Fruit fly (Drosophila melanogaster): Measurements from ENCODE around the gene Golgin104.

The Golgin104 gene

dm6 chr3L:16377768-16378764, 26.3 kb upstream of the Golgin104 start, which contains the start of gene roq:
TSS of gene roq (minus strand) at chr3L:16378566.
- no peak for TF ChIP-seq noc (tag; optimal IDR thresholded peaks at IDR 0.05)

DNA sequence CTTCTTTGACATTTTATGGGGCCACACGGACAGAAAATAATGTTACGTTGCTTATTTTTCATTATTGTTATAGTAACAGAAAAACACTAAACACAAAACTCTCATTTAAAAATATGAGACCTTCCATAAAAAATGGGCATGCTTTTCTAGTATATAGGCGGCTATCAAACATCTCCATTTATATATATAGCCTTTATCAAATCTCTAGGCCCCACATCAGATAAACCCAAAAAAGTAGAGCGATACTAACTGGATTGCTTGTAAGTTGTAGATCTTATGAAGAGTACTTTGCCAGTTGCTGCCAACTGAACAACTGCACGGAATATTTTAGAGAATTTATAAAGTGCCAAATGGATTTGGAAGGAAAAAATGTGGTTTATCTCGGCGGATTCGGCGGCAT, 17.8 kb upstream of the Golgin104 start, which contains the start of gene CG18814:
Gene CG18814, plus strand, starts transcription at position 301 of the 400 bp plus-strand sequence.
- no peak for TF ChIP-seq noc (tag; optimal IDR thresholded peaks at IDR 0.05)

- no peak for TF ChIP-seq noc (tag; optimal IDR thresholded peaks at IDR 0.05)
These were observed 16.4 kb upstream of the Golgin104 start, which contains the start of gene CG4842 for dm6 chr3L:16368199-16368598. TSS of gene CG4842 (plus strand) at chr3L:16368389.

DNA sequence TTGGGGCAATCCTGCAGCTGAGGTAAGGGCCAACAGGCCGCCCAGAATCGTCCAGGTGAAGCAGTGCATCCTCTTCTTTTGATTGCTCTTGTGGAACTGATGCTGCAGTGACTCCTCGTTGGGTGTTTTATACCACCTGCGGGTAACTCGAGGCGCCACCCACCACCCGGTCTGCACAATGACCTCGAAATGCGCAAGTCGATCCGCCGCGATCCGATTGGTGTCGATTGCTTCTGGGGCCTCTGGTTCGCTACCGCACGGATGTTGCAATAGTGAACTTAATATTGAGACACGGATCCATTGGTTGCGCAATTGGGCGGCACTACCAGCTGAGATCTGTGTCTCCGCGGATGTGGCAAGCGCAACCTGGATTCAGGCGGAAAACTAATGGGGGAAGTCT, 15.5 kb upstream of the Golgin104 start, which contains the start of gene Cpr72Ec:
Gene Cpr72Ec, minus strand, starts transcription at position 101 of the 400 bp plus-strand sequence.
- TF ChIP-seq noc (tag; optimal IDR thresholded peaks at IDR 0.05): no peak

dm6 chr3L:16364599-16364998, 12.8 kb upstream of the Golgin104 start, which contains the start of gene Cpr72Eb:
TSS of gene Cpr72Eb (plus strand) at chr3L:16364899.
- TF ChIP-seq noc (tag; optimal IDR thresholded peaks at IDR 0.05): no peak

- TF ChIP-seq noc (tag; optimal IDR thresholded peaks at IDR 0.05): no peak
These were observed 12.4 kb upstream of the Golgin104 start for dm6 chr3L:16364182-16364581.

dm6 chr3L:16362119-16362653, 10.4 kb upstream of the Golgin104 start, which contains the start of gene Cpr72Ea:
TSS of gene Cpr72Ea (plus strand) at chr3L:16362603.
- no peak for TF ChIP-seq noc (tag; optimal IDR thresholded peaks at IDR 0.05)

DNA sequence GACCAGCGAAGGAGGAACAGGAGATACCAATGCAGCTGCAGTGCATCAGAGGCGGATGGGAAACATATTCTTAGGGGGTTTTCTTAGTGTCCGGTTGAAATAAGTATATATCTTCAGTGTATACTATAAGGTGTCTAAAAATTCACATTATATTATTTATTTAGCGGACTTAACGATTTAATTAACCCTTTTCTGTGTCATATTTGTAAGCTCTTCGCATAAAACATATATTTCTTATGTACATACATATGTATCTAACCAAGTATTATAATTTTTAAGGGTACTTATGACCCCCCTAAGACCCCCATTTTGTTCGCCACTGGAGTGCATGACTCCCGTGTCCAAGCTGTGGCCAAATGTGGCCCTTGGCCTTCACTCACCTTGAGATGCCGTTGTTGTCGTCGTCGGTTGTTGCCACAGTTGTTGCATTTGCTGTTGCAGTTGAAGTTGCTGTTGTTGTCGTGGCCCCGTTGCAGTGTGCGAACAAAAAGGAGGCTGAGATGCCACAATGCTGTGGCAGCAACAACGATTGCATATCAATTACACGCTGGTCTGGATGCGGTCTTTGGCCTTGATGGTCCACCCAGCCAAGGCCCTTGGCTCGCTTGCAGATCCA, 9.6 kb upstream of the Golgin104 start:
- no peak for TF ChIP-seq noc (tag; optimal IDR thresholded peaks at IDR 0.05)

dm6 chr3L:16359795-16360194, 8.0 kb upstream of the Golgin104 start:
- TF ChIP-seq noc (tag; optimal IDR thresholded peaks at IDR 0.05): no peak

DNA sequence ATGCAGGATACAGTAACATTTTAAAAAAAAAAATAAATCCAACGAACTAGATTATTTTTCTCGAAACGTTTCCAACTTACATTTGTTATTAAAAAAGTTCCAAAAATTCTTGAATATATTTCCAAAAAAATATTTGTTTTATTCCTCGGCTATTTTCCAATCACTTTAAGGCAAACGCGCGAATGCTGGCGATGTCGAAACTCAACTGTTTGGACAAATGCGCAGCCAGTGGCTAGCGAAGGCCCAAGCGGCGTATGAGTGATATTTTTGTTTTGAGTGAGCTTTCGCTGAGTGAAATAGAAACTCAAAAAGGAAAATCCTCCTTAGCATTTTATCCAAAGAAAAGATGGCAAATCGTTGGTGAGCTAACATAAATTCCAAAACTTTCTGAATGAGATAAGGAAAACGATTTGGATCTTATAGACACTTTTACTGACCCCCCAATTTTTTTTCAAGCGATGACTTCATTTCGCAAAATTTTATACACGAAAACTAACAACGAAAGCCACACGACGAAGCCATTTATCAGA, 7.5 kb upstream of the Golgin104 start, which contains the start of gene ringer:
Gene ringer, minus strand, starts transcription at position 210 of the 530 bp plus-strand sequence.
- no peak for TF ChIP-seq noc (tag; optimal IDR thresholded peaks at IDR 0.05)

dm6 chr3L:16357860-16358259, 6.1 kb upstream of the Golgin104 start:
- TF ChIP-seq noc (tag; optimal IDR thresholded peaks at IDR 0.05): no peak

- no peak for TF ChIP-seq noc (tag; optimal IDR thresholded peaks at IDR 0.05)
These were observed 5.5 kb upstream of the Golgin104 start for dm6 chr3L:16357187-16357728.

dm6 chr3L:16356171-16356765, 4.5 kb upstream of the Golgin104 start:
- TF ChIP-seq noc (tag; optimal IDR thresholded peaks at IDR 0.05): peak; percentile 17

dm6 chr3L:16354197-16354596, 2.4 kb upstream of the Golgin104 start, which contains the start of gene Pdh:
TSS of gene Pdh (minus strand) at chr3L:16354297.
- no peak for TF ChIP-seq noc (tag; optimal IDR thresholded peaks at IDR 0.05)

DNA sequence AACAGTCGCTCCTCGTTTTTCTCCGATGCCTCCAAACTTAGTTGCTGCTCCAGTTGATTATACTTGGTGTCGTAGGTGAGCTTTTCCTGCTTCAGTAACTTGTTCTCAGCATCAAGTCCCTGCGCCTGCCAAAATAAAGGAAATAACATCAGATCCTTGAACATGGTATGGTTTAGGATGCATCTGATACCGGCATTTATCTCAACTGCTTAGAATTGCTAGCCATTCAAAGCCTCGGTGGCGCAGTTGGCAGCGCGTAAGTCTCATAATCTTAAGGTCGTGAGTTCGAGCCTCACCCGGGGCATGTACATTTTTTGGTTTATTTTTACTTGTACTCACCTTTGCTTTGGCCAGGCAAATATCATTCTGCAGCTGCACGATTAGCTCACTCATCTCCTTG, 2.1 kb downstream of the Golgin104 start:
- TF ChIP-seq noc (tag; optimal IDR thresholded peaks at IDR 0.05): no peak
